Worm (Caenorhabditis elegans) whole organism, young adult: Measurements from ENCODE around the gene pan-1.

ENCODE experiments used
- B0035.1 ChIP-seq: sonication (generic microtip); optimal IDR thresholded peaks from 2 replicates; lab custom pipeline; 2016; ENCODE audit warnings: missing genetic modification characterization, mild to moderate bottlenecking, missing compliant biosample characterization, missing genotype, missing genetic modification reagents
- B0261.1 ChIP-seq: sonication (generic microtip); optimal IDR thresholded peaks from 2 replicates; lab custom pipeline; 2016; ENCODE audit warnings: mild to moderate bottlenecking, missing genetic modification characterization, moderate library complexity, missing compliant biosample characterization
- C06A6.2 ChIP-seq: fragments of 200-800 bp; sonication (Bioruptor generic); conservative IDR thresholded peaks from 2 replicates; pipeline ENCODE4 v1.3.6; 2022; ENCODE audit warnings: missing genetic modification characterization, missing compliant biosample characterization
- D2030.7 ChIP-seq: fragments of 200-800 bp; sonication (Bioruptor generic); IDR thresholded peaks from 2 replicates; pipeline ENCODE4 v1.3.6; 2022; ENCODE audit warnings: missing genetic modification reagents, missing genetic modification characterization, missing compliant biosample characterization
- F23B12.7 ChIP-seq: sonication (generic microtip); optimal IDR thresholded peaks from 2 replicates; lab custom pipeline; 2017; ENCODE audit warnings: missing genetic modification characterization, mild to moderate bottlenecking, missing compliant biosample characterization, antibody characterized with exemption, moderate library complexity; ENCODE audit not compliant: insufficient read depth
- F37B4.10 ChIP-seq: fragments of 200-800 bp; sonication (Bioruptor generic); IDR thresholded peaks from 2 replicates; pipeline ENCODE4 v1.3.6; 2022; ENCODE audit warnings: missing genetic modification characterization, missing compliant biosample characterization
- F49E8.2 ChIP-seq: sonication (generic microtip); optimal IDR thresholded peaks from 3 replicates; lab custom pipeline; 2017; ENCODE audit warnings: missing genetic modification characterization, mild to moderate bottlenecking, missing compliant biosample characterization, antibody characterized with exemption, moderate library complexity; ENCODE audit not compliant: insufficient read depth
- F52B5.7 ChIP-seq: sonication (generic microtip); optimal IDR thresholded peaks from 2 replicates; lab custom pipeline; 2016; ENCODE audit warnings: mild to moderate bottlenecking, missing genetic modification characterization, missing compliant biosample characterization
- K11D2.4 ChIP-seq: fragments of 200-800 bp; sonication (Bioruptor generic); IDR thresholded peaks from 2 replicates; pipeline ENCODE4 v1.3.6; 2022; ENCODE audit warnings: missing genetic modification reagents, missing genetic modification characterization, missing compliant biosample characterization
- T07F8.4 ChIP-seq: sonication (generic microtip); optimal IDR thresholded peaks from 2 replicates; lab custom pipeline; 2016; ENCODE audit warnings: mild to moderate bottlenecking, missing genetic modification characterization, moderate library complexity, missing compliant biosample characterization
- aptf-3 ChIP-seq: fragments of 200-800 bp; sonication (Bioruptor generic); IDR thresholded peaks from 2 replicates; pipeline ENCODE4 v1.3.6; 2022; ENCODE audit warnings: missing genetic modification characterization, missing compliant biosample characterization
- attf-3 ChIP-seq: fragments of 200-800 bp; sonication (Bioruptor generic); conservative IDR thresholded peaks from 2 replicates; pipeline ENCODE4 v1.3.6; 2022; ENCODE audit warnings: missing genetic modification reagents, missing genetic modification characterization, missing compliant biosample characterization
- attf-5 ChIP-seq: fragments of 200-800 bp; sonication (Bioruptor generic); optimal IDR thresholded peaks from 2 replicates; lab custom pipeline; 2018; ENCODE audit warnings: mild to moderate bottlenecking, missing genetic modification characterization, missing compliant biosample characterization
- bed-2 ChIP-seq: fragments of 200-800 bp; sonication (Bioruptor generic); IDR thresholded peaks from 2 replicates; pipeline ENCODE4 v1.3.6; 2022; ENCODE audit warnings: missing genetic modification reagents, missing genetic modification characterization, missing compliant biosample characterization
- ccch-3 ChIP-seq: fragments of 200-800 bp; sonication (Bioruptor generic); optimal IDR thresholded peaks from 2 replicates; lab custom pipeline; 2018; ENCODE audit warnings: mild to moderate bottlenecking, missing genetic modification characterization, missing compliant biosample characterization
- cebp-1 ChIP-seq, 2 experiments: fragments of 200-800 bp in 1 of 2; sonication (Bioruptor generic) in 1 of 2; sonication (generic microtip) in 1 of 2; IDR thresholded peaks in 1 of 2; optimal IDR thresholded peaks in 1 of 2; 2 replicates each; pipeline versions ENCODE4 v1.3.6 to Lab custom; 2017 to 2022; ENCODE audit warnings: missing compliant biosample characterization in 2 of 2, missing genetic modification characterization in 2 of 2, mild to moderate bottlenecking in 1 of 2, missing genetic modification reagents in 1 of 2, moderate library complexity in 1 of 2
- cebp-2 ChIP-seq: fragments of 200-800 bp; sonication (Bioruptor generic); IDR thresholded peaks from 2 replicates; pipeline ENCODE4 v1.3.6; 2022; ENCODE audit warnings: missing genetic modification characterization, missing compliant biosample characterization
- ceh-91 ChIP-seq: fragments of 200-800 bp; sonication (Bioruptor generic); IDR thresholded peaks from 2 replicates; pipeline ENCODE4 v1.3.6; 2022; ENCODE audit warnings: missing genetic modification reagents, missing genetic modification characterization, missing compliant biosample characterization
- him-1 ChIP-seq: sonication (generic microtip); optimal IDR thresholded peaks from 2 replicates; lab custom pipeline; 2016; ENCODE audit warnings: missing genotype, missing genetic modification reagents, missing genetic modification characterization, missing compliant biosample characterization
- hlh-26 ChIP-seq: fragments of 200-800 bp; sonication (Bioruptor generic); conservative IDR thresholded peaks from 2 replicates; pipeline ENCODE4 v1.3.6; 2022; ENCODE audit warnings: missing genetic modification reagents, missing genetic modification characterization, missing compliant biosample characterization
- hmg-20 ChIP-seq: fragments of 200-800 bp; sonication (Bioruptor generic); IDR thresholded peaks from 2 replicates; pipeline ENCODE4 v1.3.6; 2022; ENCODE audit warnings: missing genetic modification reagents, missing genetic modification characterization, missing compliant biosample characterization
- let-607 ChIP-seq, 2 experiments: fragments of 200-800 bp in 1 of 2; sonication (Bioruptor generic) in 1 of 2; sonication (generic microtip) in 1 of 2; optimal IDR thresholded peaks; 2 replicates each; lab custom pipeline; 2016 to 2018; ENCODE audit warnings: mild to moderate bottlenecking in 2 of 2, missing compliant biosample characterization in 2 of 2, missing genetic modification characterization in 2 of 2, moderate library complexity in 2 of 2, missing genotype in 1 of 2
- lin-35 ChIP-seq, 3 experiments: fragments of 150-350 bp in 2 of 3; sonication (generic microtip) in 1 of 3; optimal IDR thresholded peaks; 2 replicates each; lab custom pipeline; 2014 to 2018; ENCODE audit warnings: missing biosample characterization in 3 of 3, missing genetic modification characterization in 3 of 3, missing genetic modification reagents in 3 of 3
- lin-40 ChIP-seq: sonication (generic microtip); optimal IDR thresholded peaks from 2 replicates; lab custom pipeline; 2016; ENCODE audit warnings: missing genetic modification characterization, mild to moderate bottlenecking, missing compliant biosample characterization, missing genotype, missing genetic modification reagents
- lsy-27 ChIP-seq: sonication (generic microtip); optimal IDR thresholded peaks from 2 replicates; lab custom pipeline; 2017; ENCODE audit warnings: missing genetic modification characterization, mild to moderate bottlenecking, missing compliant biosample characterization, antibody characterized with exemption, missing genotype, borderline replicate concordance; ENCODE audit not compliant: insufficient read depth
- madf-10 ChIP-seq: sonication (generic microtip); optimal IDR thresholded peaks from 2 replicates; lab custom pipeline; 2016; ENCODE audit warnings: mild to moderate bottlenecking, missing genetic modification characterization, missing compliant biosample characterization
- nfya-2 ChIP-seq: fragments of 200-800 bp; sonication (Bioruptor generic); IDR thresholded peaks from 2 replicates; pipeline ENCODE4 v1.3.6; 2022; ENCODE audit warnings: missing genetic modification reagents, missing genetic modification characterization, missing compliant biosample characterization
- nfyb-1 ChIP-seq: fragments of 200-800 bp; sonication (Bioruptor generic); IDR thresholded peaks from 2 replicates; pipeline ENCODE4 v1.3.6; 2022; ENCODE audit warnings: missing genetic modification reagents, missing genetic modification characterization, missing compliant biosample characterization
- nhr-27 ChIP-seq: fragments of 200-800 bp; sonication (Bioruptor generic); optimal IDR thresholded peaks from 2 replicates; lab custom pipeline; 2018; ENCODE audit warnings: mild to moderate bottlenecking, missing genetic modification characterization, moderate library complexity, missing compliant biosample characterization
- nhr-80 ChIP-seq: sonication (generic microtip); optimal IDR thresholded peaks from 2 replicates; lab custom pipeline; 2016; ENCODE audit warnings: missing genetic modification characterization, missing compliant biosample characterization
- nhr-90 ChIP-seq: sonication (generic microtip); optimal IDR thresholded peaks from 2 replicates; lab custom pipeline; 2016; ENCODE audit warnings: missing genotype, mild to moderate bottlenecking, missing genetic modification characterization, missing compliant biosample characterization
- pha-4 ChIP-seq: fragments of 150-350 bp; sonication (generic microtip); optimal IDR thresholded peaks from 2 replicates; lab custom pipeline; 2014; ENCODE audit warnings: missing biosample characterization, missing genetic modification reagents, missing genetic modification characterization
- rcor-1 ChIP-seq: fragments of 200-800 bp; sonication (Bioruptor generic); IDR thresholded peaks from 2 replicates; pipeline ENCODE4 v1.3.6; 2022; ENCODE audit warnings: missing genetic modification reagents, missing genetic modification characterization, missing compliant biosample characterization
- rec-8 ChIP-seq, 2 experiments: sonication (generic microtip); optimal IDR thresholded peaks; 2 replicates each; lab custom pipeline; 2016; ENCODE audit warnings: mild to moderate bottlenecking in 2 of 2, missing genetic modification characterization in 2 of 2, missing genetic modification reagents in 2 of 2, missing genotype in 2 of 2, missing biosample characterization in 1 of 2, missing compliant biosample characterization in 1 of 2, moderate library complexity in 1 of 2
- repo-1 ChIP-seq: sonication (generic microtip); optimal IDR thresholded peaks from 2 replicates; lab custom pipeline; 2017; ENCODE audit warnings: mild to moderate bottlenecking, missing genetic modification characterization, missing compliant biosample characterization
- rpc-1 ChIP-seq, 2 experiments: fragments of 150-350 bp in 1 of 2; sonication (generic microtip) in 1 of 2; optimal IDR thresholded peaks; 2 replicates each; lab custom pipeline; 2014 to 2018; ENCODE audit warnings: missing biosample characterization in 1 of 2, missing genetic modification characterization in 1 of 2, missing genetic modification reagents in 1 of 2, missing genotype in 1 of 2
- sdz-38 ChIP-seq: sonication (generic microtip); optimal IDR thresholded peaks from 2 replicates; lab custom pipeline; 2016; ENCODE audit warnings: missing genotype, missing genetic modification characterization, missing compliant biosample characterization
- sea-2 ChIP-seq: fragments of 200-800 bp; sonication (Bioruptor generic); IDR thresholded peaks from 2 replicates; pipeline ENCODE4 v1.3.6; 2022; ENCODE audit warnings: missing genetic modification characterization, missing compliant biosample characterization
- unc-130 ChIP-seq: sonication (generic microtip); optimal IDR thresholded peaks from 2 replicates; lab custom pipeline; 2016; ENCODE audit warnings: missing genetic modification reagents, missing genetic modification characterization, missing compliant biosample characterization
- xnd-1 ChIP-seq: sonication (generic microtip); optimal IDR thresholded peaks from 2 replicates; lab custom pipeline; 2016; ENCODE audit warnings: missing genotype, missing genetic modification reagents, missing genetic modification characterization, missing compliant biosample characterization
- ztf-26 ChIP-seq: sonication (generic microtip); optimal IDR thresholded peaks from 2 replicates; lab custom pipeline; 2017; ENCODE audit warnings: missing genetic modification characterization, missing compliant biosample characterization
- ztf-28 ChIP-seq: fragments of 200-800 bp; sonication (Bioruptor generic); IDR thresholded peaks from 2 replicates; pipeline ENCODE4 v1.3.6; 2022; ENCODE audit warnings: missing genetic modification reagents, missing genetic modification characterization, missing compliant biosample characterization
- ztf-3 ChIP-seq: fragments of 200-800 bp; sonication (Bioruptor generic); optimal IDR thresholded peaks from 2 replicates; lab custom pipeline; 2018; ENCODE audit warnings: mild to moderate bottlenecking, missing genetic modification characterization, missing compliant biosample characterization

Gene pan-1

ce11 chrIII:4540604-4541003, 21.9 kb upstream of the pan-1 start, which contains the start of gene ugt-62:
TSS of gene ugt-62 (minus strand) at chrIII:4540623.
- peak; percentile 98 for TF ChIP-seq nhr-80 (tag; lab: Kevin White, UChicago)
- no peak for TF ChIP-seq F49E8.2
- peak; percentile 74 for TF ChIP-seq cebp-1 (GFP tag; IDR thresholded peaks at IDR 0.05; lab: Robert Waterston, UW)
- TF ChIP-seq cebp-1 (tag; optimal IDR thresholded peaks at IDR 0.05; lab: Kevin White, UChicago), result no peak

DNA sequence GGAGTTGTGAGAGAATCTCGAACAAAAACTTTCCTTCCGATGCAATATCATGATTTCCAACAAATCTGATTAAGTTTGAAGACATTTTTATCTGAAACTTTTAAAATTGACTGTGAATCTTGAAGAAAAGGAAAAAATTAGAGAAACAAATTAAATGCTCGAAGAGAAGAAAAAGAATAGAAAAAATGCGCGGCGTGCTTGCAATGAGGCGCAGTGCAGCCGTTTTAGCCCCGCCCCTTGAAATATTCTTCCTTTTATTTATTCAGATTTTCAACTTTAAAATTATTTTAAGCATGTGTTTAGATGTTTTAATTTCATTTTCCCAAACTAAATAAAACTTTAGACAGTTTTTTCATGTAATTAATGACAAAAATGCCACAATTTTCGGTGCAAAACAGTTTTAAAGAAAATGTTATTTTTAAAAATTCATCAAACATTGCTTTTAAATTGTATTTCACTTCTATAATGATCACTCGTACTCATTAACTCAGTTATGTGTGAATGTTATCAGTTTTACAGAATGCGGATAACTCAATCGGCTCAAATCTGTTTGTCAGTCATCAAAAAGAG, 20.1 kb upstream of the pan-1 start, which contains the start of the genes mrps-34 and cisd-3.1:
Gene mrps-34, minus strand, starts transcription at position 91 of the 570 bp plus-strand sequence.
Gene cisd-3.1, plus strand, starts transcription at position 520 of the 570 bp plus-strand sequence.
- no peak for TF ChIP-seq hmg-20 (GFP tag; lab: Robert Waterston, UW)
- TF ChIP-seq rcor-1 (GFP tag; lab: Robert Waterston, UW), result no peak
- TF ChIP-seq attf-3, result no peak
- no peak for TF ChIP-seq ztf-3 (GFP tag; lab: Kevin White, UChicago)
- TF ChIP-seq C06A6.2, result no peak
- peak; percentile 11 for TF ChIP-seq him-1
- TF ChIP-seq unc-130, result no peak
- no peak for TF ChIP-seq cebp-2 (GFP tag; lab: Robert Waterston, UW)
- TF ChIP-seq D2030.7 (GFP tag; lab: Robert Waterston, UW), result no peak
- peak; percentile 2 for TF ChIP-seq rpc-1 (optimal IDR thresholded peaks at IDR 0.05; lab: Kevin White, UChicago)
- no peak for TF ChIP-seq rpc-1 (tag; optimal IDR thresholded peaks at IDR 0.05; lab: Kevin White, UChicago)

- TF ChIP-seq K11D2.4 (GFP tag; lab: Robert Waterston, UW), result no peak
- TF ChIP-seq lin-40 (tag; lab: Kevin White, UChicago), result no peak
- no peak for TF ChIP-seq nhr-80 (tag; lab: Kevin White, UChicago)
- no peak for TF ChIP-seq nfyb-1 (GFP tag; lab: Robert Waterston, UW)
- no peak for TF ChIP-seq F37B4.10 (GFP tag; lab: Robert Waterston, UW)
- TF ChIP-seq aptf-3 (GFP tag; lab: Robert Waterston, UW), result no peak
- TF ChIP-seq ceh-91, result no peak
- no peak for TF ChIP-seq rec-8 (tag; optimal IDR thresholded peaks at IDR 0.05; lab: Kevin White, UChicago)
- TF ChIP-seq ccch-3 (GFP tag; lab: Kevin White, UChicago), result no peak
- TF ChIP-seq xnd-1 (tag; lab: Kevin White, UChicago), result no peak
- no peak for TF ChIP-seq sdz-38 (tag; lab: Kevin White, UChicago)
- TF ChIP-seq repo-1, result no peak
- TF ChIP-seq sea-2, result no peak
- TF ChIP-seq hlh-26 (GFP tag; lab: Robert Waterston, UW), result no peak
- TF ChIP-seq B0035.1 (tag; lab: Kevin White, UChicago), result no peak
- no peak for TF ChIP-seq ztf-26
- no peak for TF ChIP-seq ztf-28
- no peak for TF ChIP-seq nfya-2
- no peak for TF ChIP-seq nhr-90 (tag; lab: Kevin White, UChicago)
- TF ChIP-seq cebp-2 (GFP tag; lab: Robert Waterston, UW), result no peak
Measured at ce11 chrIII:4544959-4545358, 17.6 kb upstream of the pan-1 start, which contains the start of gene M88.3. TSS of gene M88.3 (minus strand) at chrIII:4545059.

DNA sequence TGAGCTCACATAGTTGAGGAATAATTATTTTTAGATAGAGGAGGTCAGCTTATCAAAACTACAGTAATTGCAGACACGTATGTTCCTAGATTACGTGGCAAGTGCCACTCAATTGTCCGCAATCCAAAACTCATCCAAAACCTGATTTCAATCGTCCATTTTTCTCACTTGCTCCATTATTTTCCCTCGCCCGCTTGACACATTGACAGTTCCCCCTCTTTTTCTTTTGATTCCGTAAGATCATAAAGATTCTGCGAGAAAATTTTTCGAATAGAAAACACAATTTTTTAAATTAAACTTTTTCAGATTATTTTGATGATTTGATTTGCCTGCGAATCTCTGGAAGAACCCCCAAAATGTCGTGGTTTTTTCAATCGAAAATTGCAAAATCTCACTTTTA, 13.8 kb upstream of the pan-1 start, which contains the start of gene M88.4:
Gene M88.4, plus strand, starts transcription at position 301 of the 400 bp plus-strand sequence.
- TF ChIP-seq madf-10 (tag; lab: Kevin White, UChicago) (no peak), F23B12.7 (no peak), F52B5.7 (tag; lab: Kevin White, UChicago) (no peak), lin-35 (GFP tag; optimal IDR thresholded peaks at IDR 0.05; lab: Kevin White, UChicago) (no peak), attf-5 (no peak), T07F8.4 (tag; lab: Kevin White, UChicago) (no peak), lsy-27 (no peak), B0035.1 (tag; lab: Kevin White, UChicago) (no peak), let-607 (tag; optimal IDR thresholded peaks at IDR 0.05; lab: Kevin White, UChicago) (no peak), nhr-27 (tag; lab: Kevin White, UChicago) (no peak), B0261.1 (no peak), bed-2 (GFP tag; lab: Robert Waterston, UW) (no peak), cebp-1 (GFP tag; IDR thresholded peaks at IDR 0.05; lab: Robert Waterston, UW) (no peak), cebp-1 (tag; optimal IDR thresholded peaks at IDR 0.05; lab: Kevin White, UChicago) (no peak), pha-4 (tag; lab: Kevin White, UChicago) (no peak), sea-2 (no peak)
- TF ChIP-seq, all 124 proteins: peak for 0
